Worm (Caenorhabditis elegans): Measurements from ENCODE around the gene B0238.12.

ce11 chrV:5252016-5252415, 13.6 kb upstream of the B0238.12 start, which contains the start of gene srt-68:
- TF ChIP-seq pqm-1 (tag; optimal IDR thresholded peaks at IDR 0.05) (no peak), dmd-8 (GFP tag; IDR thresholded peaks at IDR 0.05) (no peak), egl-27 (tag; optimal IDR thresholded peaks at IDR 0.05) (no peak), fkh-10 (GFP tag; optimal IDR thresholded peaks at IDR 0.05) (no peak)
